Worm (Caenorhabditis elegans) whole organism, mixed stage, embryonic: ENCODE data around the gene M03B6.1.

Experiments
- M03D4.4 ChIP-seq: sonication (generic microtip); optimal IDR thresholded peaks from 2 replicates; lab custom pipeline; 2017; ENCODE audit warnings: mild to moderate bottlenecking, missing genetic modification characterization, missing compliant biosample characterization
- ceh-39 ChIP-seq: fragments of 150-350 bp; optimal IDR thresholded peaks from 2 replicates; lab custom pipeline; 2014; ENCODE audit warnings: missing biosample characterization, missing genetic modification characterization
- ces-1 ChIP-seq: fragments of 150-350 bp; optimal IDR thresholded peaks from 2 replicates; lab custom pipeline; 2014; ENCODE audit warnings: missing biosample characterization, missing genetic modification reagents, missing genetic modification characterization
- drap-1 ChIP-seq: fragments of 200-800 bp; sonication (Bioruptor generic); optimal IDR thresholded peaks from 3 replicates; lab custom pipeline; 2018; ENCODE audit warnings: mild to moderate bottlenecking, missing genetic modification characterization, missing compliant biosample characterization
- flh-1 ChIP-seq: fragments of 200-800 bp; sonication (Bioruptor generic); optimal IDR thresholded peaks from 2 replicates; lab custom pipeline; 2018; ENCODE audit warnings: mild to moderate bottlenecking, missing genetic modification characterization, moderate library complexity, missing compliant biosample characterization
- lsy-2 ChIP-seq: fragments of 150-350 bp; optimal IDR thresholded peaks from 2 replicates; lab custom pipeline; 2014; ENCODE audit warnings: missing biosample characterization, missing genetic modification characterization
- mab-5 ChIP-seq: fragments of 150-350 bp; optimal IDR thresholded peaks from 2 replicates; lab custom pipeline; 2014; ENCODE audit warnings: missing biosample characterization, missing genetic modification characterization
- nhr-2 ChIP-seq: fragments of 150-350 bp; optimal IDR thresholded peaks from 2 replicates; lab custom pipeline; 2014; ENCODE audit warnings: missing biosample characterization, missing genetic modification characterization
- sem-2 ChIP-seq: fragments of 200-800 bp; sonication (Bioruptor generic); optimal IDR thresholded peaks from 2 replicates; lab custom pipeline; 2018; ENCODE audit warnings: mild to moderate bottlenecking, missing genetic modification characterization, missing compliant biosample characterization
- unc-62 ChIP-seq: fragments of 150-350 bp; optimal IDR thresholded peaks from 2 replicates; lab custom pipeline; 2014; ENCODE audit warnings: missing biosample characterization, missing genetic modification reagents, missing genetic modification characterization

Gene M03B6.1

ce11 chrX:13885131-13885530 is 43.7 kb downstream of the M03B6.1 start:
- TF ChIP-seq mab-5 (tag; lab: Kevin White, UChicago) (no peak), unc-62 (GFP tag; lab: Kevin White, UChicago) (no peak), ceh-39 (no peak), M03D4.4 (tag; lab: Kevin White, UChicago) (no peak), sem-2 (no peak)

- TF ChIP-seq nhr-2 (tag; lab: Kevin White, UChicago), result peak; percentile 17
- no peak for TF ChIP-seq flh-1 (GFP tag; lab: Kevin White, UChicago)
- no peak for TF ChIP-seq mab-5 (tag; lab: Kevin White, UChicago)
- no peak for TF ChIP-seq lsy-2
- TF ChIP-seq ces-1 (GFP tag; lab: Kevin White, UChicago), result no peak
- TF ChIP-seq drap-1 (GFP tag; lab: Kevin White, UChicago), result no peak
Measured at ce11 chrX:13886195-13886594, 44.8 kb downstream of the M03B6.1 start.
